Fruit fly (Drosophila melanogaster): ENCODE results near the gene msl-1.

The msl-1 gene

dm6 chr2L:18707844-18708238 is 19.2 kb upstream of the msl-1 start:
- peak; percentile 38 for TF ChIP-seq Max (GFP tag; optimal IDR thresholded peaks at IDR 0.05)
- TF ChIP-seq Meics (GFP tag; optimal IDR thresholded peaks at IDR 0.05), result peak; percentile 17
- TF ChIP-seq Xbp1 (GFP tag; optimal IDR thresholded peaks at IDR 0.05), result peak; percentile 12
- TF ChIP-seq CG1647 (GFP tag; optimal IDR thresholded peaks at IDR 0.05), result peak; percentile 15
- TF ChIP-seq CG2678 (tag; optimal IDR thresholded peaks at IDR 0.05), result peak; percentile 20
- TF ChIP-seq Med (GFP tag), result peak; percentile 92
- peak; percentile 50; the same call in 2 of the 3 replicates for TF ChIP-seq ci (GFP tag; IDR thresholded peaks at IDR 0.05)
- peak; percentile 25 for TF ChIP-seq crc (GFP tag; optimal IDR thresholded peaks at IDR 0.05)
- peak; percentile 37 for TF ChIP-seq CG17359 (tag; optimal IDR thresholded peaks at IDR 0.05)
- peak; percentile 10 for TF ChIP-seq CG1603 (tag; optimal IDR thresholded peaks at IDR 0.05)
- TF ChIP-seq CG15073 (GFP tag; optimal IDR thresholded peaks at IDR 0.05), result peak; percentile 100
- TF ChIP-seq sens (GFP tag), result peak; percentile 85
- TF ChIP-seq CG43689 (GFP tag; IDR thresholded peaks at IDR 0.05), result no peak
- TF ChIP-seq Ptx1 (GFP tag; IDR thresholded peaks at IDR 0.05), result peak; percentile 38
- TF ChIP-seq CG12155 (GFP tag; optimal IDR thresholded peaks at IDR 0.05), result peak; percentile 7
- no peak for TF ChIP-seq CG17802 (tag; optimal IDR thresholded peaks at IDR 0.05)
- peak; percentile 41 for TF ChIP-seq Hmr (GFP tag; optimal IDR thresholded peaks at IDR 0.05)
- TF ChIP-seq CG11695 (GFP tag; IDR thresholded peaks at IDR 0.05), result 0 out of 3 replicates have a peak, but pooled peaks have one; percentile 17
- no peak for TF ChIP-seq BtbVII (GFP tag; optimal IDR thresholded peaks at IDR 0.05)
- TF ChIP-seq chinmo (GFP tag; IDR thresholded peaks at IDR 0.05; ENCODE audit: partially characterized antibody), result peak; percentile 89; the same call in 1 of the 4 replicates
- peak; percentile 31; the same call in 1 of the 2 replicates for TF ChIP-seq Xrp1 (GFP tag; IDR thresholded peaks at IDR 0.05)
- no peak for TF ChIP-seq pan (optimal IDR thresholded peaks at IDR 0.05)
- TF ChIP-seq pan (GFP tag; optimal IDR thresholded peaks at IDR 0.05 in 1 of 2, IDR thresholded peaks at IDR 0.05 in 1 of 2), result peak in 1 of 2 experiments; percentile 41
- peak; percentile 70 for TF ChIP-seq CG2120 (GFP tag; optimal IDR thresholded peaks at IDR 0.05)
- no peak for TF ChIP-seq H15 (GFP tag; IDR thresholded peaks at IDR 0.05)
- peak; percentile 37 for TF ChIP-seq pho (GFP tag; optimal IDR thresholded peaks at IDR 0.05)
- TF ChIP-seq Atf6 (GFP tag; IDR thresholded peaks at IDR 0.05), result no peak; the same call in 1 of the 2 replicates
- peak; percentile 46 for TF ChIP-seq Elba2 (GFP tag; optimal IDR thresholded peaks at IDR 0.05)
- no peak for TF ChIP-seq CG17912 (GFP tag; optimal IDR thresholded peaks at IDR 0.05)
- peak; percentile 20 for TF ChIP-seq CG16863 (GFP tag; optimal IDR thresholded peaks at IDR 0.05)
- no peak for TF ChIP-seq Blimp-1 (GFP tag; optimal IDR thresholded peaks at IDR 0.05)
- TF ChIP-seq HLHmδ (GFP tag; optimal IDR thresholded peaks at IDR 0.05), result no peak
- TF ChIP-seq ab (GFP tag; optimal IDR thresholded peaks at IDR 0.05), result no peak
- no peak for TF ChIP-seq NC2β (GFP tag; optimal IDR thresholded peaks at IDR 0.05)
- TF ChIP-seq Optix (GFP tag; IDR thresholded peaks at IDR 0.05), result no peak
- peak in 1 of 2 experiments; percentile 13 for TF ChIP-seq Pdp1 (GFP tag; optimal IDR thresholded peaks at IDR 0.05)
- TF ChIP-seq nerfin-1 (tag; optimal IDR thresholded peaks at IDR 0.05), result peak; percentile 26
- TF ChIP-seq CG7839 (tag; optimal IDR thresholded peaks at IDR 0.05), result peak; percentile 19
- TF ChIP-seq CG14710 (tag; optimal IDR thresholded peaks at IDR 0.05), result no peak
- peak; percentile 43 for TF ChIP-seq gem (tag; optimal IDR thresholded peaks at IDR 0.05)
- TF ChIP-seq CG11456 (GFP tag; IDR thresholded peaks at IDR 0.05), result 0 out of 3 replicates have a peak, but pooled peaks have one; percentile 10
- peak; percentile 30 for TF ChIP-seq CG3281 (GFP tag; optimal IDR thresholded peaks at IDR 0.05)
- no peak for TF ChIP-seq peb (GFP tag; IDR thresholded peaks at IDR 0.05)
- no peak for TF ChIP-seq Trl (optimal IDR thresholded peaks at IDR 0.05)
- peak; percentile 12 for TF ChIP-seq Trl (GFP tag; optimal IDR thresholded peaks at IDR 0.05)
- no peak for TF ChIP-seq prd (optimal IDR thresholded peaks at IDR 0.05)
- 0 out of 3 replicates have a peak, but pooled peaks have one; percentile 36 for TF ChIP-seq prd (GFP tag; IDR thresholded peaks at IDR 0.05)
- peak; percentile 4 for TF ChIP-seq Dip3 (GFP tag; optimal IDR thresholded peaks at IDR 0.05)
- TF ChIP-seq Chrac-16 (GFP tag; optimal IDR thresholded peaks at IDR 0.05), result peak; percentile 10
- TF ChIP-seq CG2712 (tag; optimal IDR thresholded peaks at IDR 0.05), result peak; percentile 4
- TF ChIP-seq Fer3 (tag; optimal IDR thresholded peaks at IDR 0.05), result peak; percentile 28
- TF ChIP-seq Six4 (GFP tag; optimal IDR thresholded peaks at IDR 0.05), result no peak
